Worm (Caenorhabditis elegans): ENCODE results near the gene C50F4.9.

DNA sequence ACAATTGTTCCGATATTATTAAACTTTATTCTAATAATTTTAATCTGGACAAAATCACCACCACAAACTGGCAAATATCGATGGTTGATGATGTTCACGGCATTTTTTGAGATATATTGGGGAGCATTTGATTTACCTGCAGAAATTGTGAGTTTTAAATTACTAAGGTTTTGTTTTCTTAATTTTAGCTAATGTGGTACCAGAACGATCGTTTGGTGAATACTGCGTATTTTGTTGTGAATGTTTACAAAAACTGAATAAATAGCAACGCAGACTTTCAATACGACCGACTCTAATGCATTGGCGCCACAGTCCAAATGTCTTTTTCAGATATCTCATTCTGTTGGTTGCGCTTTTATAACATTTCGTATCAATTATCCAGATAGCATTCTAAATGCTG, 2.3 kb downstream of the C50F4.9 start:
- TF ChIP-seq ztf-29 (GFP tag; IDR thresholded peaks at IDR 0.05) = no peak
- TF ChIP-seq tab-1 (GFP tag; IDR thresholded peaks at IDR 0.05) = no peak
- no peak for TF ChIP-seq klf-2 (GFP tag; conservative IDR thresholded peaks at IDR 0.05)
